Worm (Caenorhabditis elegans) whole organism, L2 larva: Measurements from ENCODE around the gene zipt-7.2.

Experiments
- alr-1 ChIP-seq: fragments of 150-350 bp; optimal IDR thresholded peaks from 2 replicates; lab custom pipeline; 2014; ENCODE audit warnings: missing biosample characterization, missing genetic modification characterization
- ama-1 ChIP-seq: fragments of 150-350 bp; optimal IDR thresholded peaks from 2 replicates; lab custom pipeline; 2018; ENCODE audit warnings: inconsistent platforms
- ceh-82 ChIP-seq: fragments of 150-350 bp; optimal IDR thresholded peaks from 2 replicates; lab custom pipeline; 2014; ENCODE audit warnings: missing biosample characterization, missing genetic modification characterization
- elt-3 ChIP-seq: sonication (generic microtip); optimal IDR thresholded peaks from 2 replicates; lab custom pipeline; 2017; ENCODE audit warnings: missing biosample characterization, missing genetic modification characterization
- fos-1 ChIP-seq: fragments of 150-350 bp; optimal IDR thresholded peaks from 2 replicates; lab custom pipeline; 2014; ENCODE audit warnings: missing biosample characterization, missing genetic modification characterization
- lin-13 ChIP-seq: fragments of 150-350 bp; optimal IDR thresholded peaks from 2 replicates; lab custom pipeline; 2014; ENCODE audit warnings: missing biosample characterization, missing genetic modification reagents, missing genetic modification characterization
- lin-39 ChIP-seq: fragments of 150-350 bp; optimal IDR thresholded peaks from 2 replicates; lab custom pipeline; 2014; ENCODE audit warnings: missing biosample characterization, missing genetic modification reagents, missing genetic modification characterization
- mdl-1 ChIP-seq, 2 experiments: fragments of 150-350 bp in 1 of 2; sonication (generic microtip) in 1 of 2; optimal IDR thresholded peaks; 2 replicates each; lab custom pipeline; 2017; ENCODE audit warnings: missing biosample characterization in 2 of 2, missing genetic modification characterization in 2 of 2
- nhr-10 ChIP-seq: sonication (generic microtip); optimal IDR thresholded peaks from 2 replicates; lab custom pipeline; 2017; ENCODE audit warnings: missing biosample characterization, missing genetic modification characterization
- skn-1 ChIP-seq: sonication (generic microtip); optimal IDR thresholded peaks from 2 replicates; lab custom pipeline; 2017; ENCODE audit warnings: missing biosample characterization, missing genetic modification characterization
- snpc-4 ChIP-seq: fragments of 150-350 bp; optimal IDR thresholded peaks from 2 replicates; lab custom pipeline; 2014; ENCODE audit warnings: missing biosample characterization, missing genetic modification characterization
- unc-39 ChIP-seq: fragments of 150-350 bp; optimal IDR thresholded peaks from 2 replicates; lab custom pipeline; 2014; ENCODE audit warnings: missing biosample characterization, missing genetic modification characterization
- unc-62 ChIP-seq: fragments of 150-350 bp; optimal IDR thresholded peaks from 2 replicates; lab custom pipeline; 2014; ENCODE audit warnings: missing biosample characterization, missing genetic modification reagents, missing genetic modification characterization

DNA sequence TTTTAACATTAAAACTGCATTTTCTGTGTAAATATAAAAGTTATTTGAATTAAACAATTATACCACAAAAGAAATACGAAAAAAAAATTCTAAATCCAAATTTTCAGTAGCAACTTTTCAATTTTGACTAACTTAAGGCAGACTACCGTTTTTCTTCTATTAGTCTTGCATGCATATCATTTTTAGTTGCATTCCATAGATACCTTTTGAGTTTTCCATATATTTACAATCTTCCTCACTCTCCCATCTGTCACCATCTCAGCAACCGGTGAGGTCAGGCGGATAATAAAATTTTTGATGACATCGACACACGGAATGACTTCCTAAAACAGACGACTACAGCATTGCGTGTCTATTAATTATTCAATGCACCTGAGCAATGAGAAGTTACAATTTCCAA is 29.0 kb downstream of the zipt-7.2 start, which contains the start of gene gcy-36:
- TF ChIP-seq unc-62 (GFP tag; lab: Kevin White, UChicago) = no peak
- no peak for TF ChIP-seq unc-39
- TF ChIP-seq lin-13 (GFP tag; lab: Kevin White, UChicago) = no peak
- TF ChIP-seq alr-1 (tag; lab: Kevin White, UChicago) = no peak
- no peak for TF ChIP-seq fos-1 (tag; lab: Kevin White, UChicago)
- TF ChIP-seq skn-1 (tag; lab: Kevin White, UChicago) = no peak
- TF ChIP-seq elt-3 = no peak
- TF ChIP-seq snpc-4 = no peak
- TF ChIP-seq ceh-82 = no peak
- no peak for TF ChIP-seq nhr-10 (tag; lab: Kevin White, UChicago)
- no peak for TF ChIP-seq ama-1 (lab: Kevin White, UChicago)
- TF ChIP-seq mdl-1 (tag; optimal IDR thresholded peaks at IDR 0.05; lab: Kevin White, UChicago) = no peak
- no peak for TF ChIP-seq lin-39 (tag; lab: Kevin White, UChicago)
